Worm (Caenorhabditis elegans) whole organism, L4 larva: ENCODE results near the gene C47E8.3.
A peak's percentile ranks its signal among the peaks of the same experiment; 100 is the strongest.

ENCODE experiments used
- F44E2.7 ChIP-seq: fragments of 200-800 bp; sonication (Bioruptor generic); IDR thresholded peaks from 2 replicates; pipeline ENCODE4 v2.1.2; 2022; ENCODE audit warnings: missing genetic modification characterization, missing compliant biosample characterization
- F49E8.2 ChIP-seq: sonication (generic microtip); optimal IDR thresholded peaks from 2 replicates; lab custom pipeline; 2016; ENCODE audit warnings: missing compliant biosample characterization, mild to moderate bottlenecking, missing genetic modification characterization, borderline replicate concordance
- R02D3.7 ChIP-seq: fragments of 150-350 bp; sonication (generic microtip); optimal IDR thresholded peaks from 3 replicates; lab custom pipeline; 2014; ENCODE audit warnings: missing biosample characterization, missing genetic modification characterization
- Y75B8A.6 ChIP-seq: fragments of 200-800 bp; sonication (Bioruptor generic); IDR thresholded peaks from 2 replicates; pipeline ENCODE4 v1.3.6; 2022; ENCODE audit warnings: missing genetic modification reagents, missing genetic modification characterization, missing compliant biosample characterization
- ZK546.5 ChIP-seq, 2 experiments: sonication (generic microtip); optimal IDR thresholded peaks; 2 replicates each; lab custom pipeline; 2017; ENCODE audit warnings: missing biosample characterization in 2 of 2, missing genetic modification characterization in 2 of 2
- aly-2 ChIP-seq: sonication (generic microtip); optimal IDR thresholded peaks from 2 replicates; lab custom pipeline; 2018; ENCODE audit warnings: missing biosample characterization, missing genetic modification characterization
- arid-1 ChIP-seq: fragments of 200-800 bp; sonication (Bioruptor generic); conservative IDR thresholded peaks from 2 replicates; pipeline ENCODE4 v1.3.6; 2022; ENCODE audit warnings: missing genetic modification reagents, missing genetic modification characterization, missing compliant biosample characterization
- attf-4 ChIP-seq: sonication (generic microtip); optimal IDR thresholded peaks from 3 replicates; lab custom pipeline; 2017; ENCODE audit warnings: missing biosample characterization, missing genetic modification characterization
- ces-1 ChIP-seq: fragments of 150-350 bp; sonication (generic microtip); optimal IDR thresholded peaks from 4 replicates; lab custom pipeline; 2014; ENCODE audit warnings: missing biosample characterization, missing genetic modification reagents, missing genetic modification characterization
- daf-12 ChIP-seq: fragments of 150-350 bp; optimal IDR thresholded peaks from 2 replicates; lab custom pipeline; 2014; ENCODE audit warnings: missing biosample characterization, missing genetic modification reagents, missing genetic modification characterization
- daf-16 ChIP-seq, 3 experiments: sonication (generic microtip); optimal IDR thresholded peaks; 2 replicates each; lab custom pipeline; 2016 to 2017; ENCODE audit warnings: missing genetic modification characterization in 3 of 3, missing genetic modification reagents in 3 of 3, mild to moderate bottlenecking in 2 of 3, missing compliant biosample characterization in 2 of 3, missing biosample characterization in 1 of 3, moderate library complexity in 1 of 3
- daf-8 ChIP-seq: fragments of 200-800 bp; sonication (Bioruptor generic); IDR thresholded peaks from 2 replicates; pipeline ENCODE4 v1.3.6; 2022; ENCODE audit warnings: missing genetic modification characterization, missing compliant biosample characterization
- duxl-1 ChIP-seq: sonication (generic microtip); optimal IDR thresholded peaks from 2 replicates; lab custom pipeline; 2016; ENCODE audit warnings: mild to moderate bottlenecking, missing genetic modification characterization, moderate library complexity, missing compliant biosample characterization; ENCODE audit not compliant: poor library complexity
- egl-27 ChIP-seq: sonication (generic microtip); optimal IDR thresholded peaks from 3 replicates; lab custom pipeline; 2017; ENCODE audit warnings: missing biosample characterization, missing genetic modification reagents, missing genetic modification characterization
- fkh-10 ChIP-seq: fragments of 150-350 bp; optimal IDR thresholded peaks from 2 replicates; lab custom pipeline; 2014; ENCODE audit warnings: missing biosample characterization, missing genetic modification reagents, missing genetic modification characterization
- fos-1 ChIP-seq: fragments of 150-350 bp; optimal IDR thresholded peaks from 2 replicates; lab custom pipeline; 2014; ENCODE audit warnings: missing biosample characterization, missing genetic modification characterization
- gei-8 ChIP-seq: fragments of 200-800 bp; sonication (Bioruptor generic); optimal IDR thresholded peaks from 2 replicates; lab custom pipeline; 2018; ENCODE audit warnings: mild to moderate bottlenecking, missing genetic modification characterization, missing compliant biosample characterization
- hlh-11 ChIP-seq: fragments of 200-800 bp; sonication (Bioruptor generic); optimal IDR thresholded peaks from 2 replicates; lab custom pipeline; 2018; ENCODE audit warnings: mild to moderate bottlenecking, missing genetic modification characterization, missing compliant biosample characterization
- hlh-30 ChIP-seq: sonication (generic microtip); optimal IDR thresholded peaks from 2 replicates; lab custom pipeline; 2017; ENCODE audit warnings: antibody characterized with exemption, mild to moderate bottlenecking, missing genetic modification characterization, missing compliant biosample characterization; ENCODE audit not compliant: insufficient read depth
- hmg-1.1 ChIP-seq: fragments of 200-800 bp; sonication (Bioruptor generic); IDR thresholded peaks from 2 replicates; pipeline ENCODE4 v1.3.6; 2022; ENCODE audit warnings: missing genetic modification reagents, missing genetic modification characterization, missing compliant biosample characterization
- lim-7 ChIP-seq: fragments of 200-800 bp; sonication (Bioruptor generic); IDR thresholded peaks from 2 replicates; pipeline ENCODE4 v1.3.6; 2022; ENCODE audit warnings: missing genetic modification characterization, missing compliant biosample characterization
- lin-29 ChIP-seq: fragments of 200-800 bp; sonication (Bioruptor generic); IDR thresholded peaks from 2 replicates; pipeline ENCODE4 v1.3.6; 2022; ENCODE audit warnings: missing genetic modification reagents, missing genetic modification characterization, missing compliant biosample characterization
- lin-38 ChIP-seq: fragments of 200-800 bp; sonication (Bioruptor generic); IDR thresholded peaks from 2 replicates; pipeline ENCODE4 v1.3.6; 2022; ENCODE audit warnings: missing genetic modification reagents, missing genetic modification characterization, missing compliant biosample characterization
- lin-39 ChIP-seq: fragments of 150-350 bp; optimal IDR thresholded peaks from 2 replicates; lab custom pipeline; 2014; ENCODE audit warnings: missing biosample characterization, missing genetic modification reagents, missing genetic modification characterization
- lsy-2 ChIP-seq, 2 experiments: fragments of 150-350 bp in 1 of 2; sonication (generic microtip) in 1 of 2; optimal IDR thresholded peaks; 2 replicates each; lab custom pipeline; 2014 to 2017; ENCODE audit warnings: missing biosample characterization in 2 of 2, missing genetic modification characterization in 2 of 2
- mdl-1 ChIP-seq, 2 experiments: fragments of 150-350 bp in 1 of 2; sonication (generic microtip) in 1 of 2; optimal IDR thresholded peaks; 2 replicates each; lab custom pipeline; 2014 to 2017; ENCODE audit warnings: missing biosample characterization in 2 of 2, missing genetic modification characterization in 2 of 2
- mxl-2 ChIP-seq: fragments of 200-800 bp; sonication (Bioruptor generic); conservative IDR thresholded peaks from 2 replicates; pipeline ENCODE4 v1.3.6; 2022; ENCODE audit warnings: missing genetic modification reagents, missing genetic modification characterization, missing compliant biosample characterization
- mxl-3 ChIP-seq: fragments of 200-800 bp; sonication (Bioruptor generic); optimal IDR thresholded peaks from 2 replicates; lab custom pipeline; 2018; ENCODE audit warnings: mild to moderate bottlenecking, missing genetic modification characterization, missing compliant biosample characterization
- nhr-102 ChIP-seq: sonication (generic microtip); optimal IDR thresholded peaks from 2 replicates; lab custom pipeline; 2016; ENCODE audit warnings: mild to moderate bottlenecking, missing genetic modification characterization, moderate library complexity, missing compliant biosample characterization
- nhr-237 ChIP-seq: sonication (generic microtip); optimal IDR thresholded peaks from 2 replicates; lab custom pipeline; 2017; ENCODE audit warnings: missing biosample characterization, missing genetic modification characterization
- nhr-28 ChIP-seq: fragments of 150-350 bp; optimal IDR thresholded peaks from 2 replicates; lab custom pipeline; 2014; ENCODE audit warnings: missing biosample characterization, missing genetic modification characterization
- nhr-41 ChIP-seq: fragments of 200-800 bp; sonication (Bioruptor generic); IDR thresholded peaks from 2 replicates; pipeline ENCODE4 v1.3.6; 2022; ENCODE audit warnings: missing genetic modification reagents, missing genetic modification characterization, missing compliant biosample characterization
- nhr-48 ChIP-seq: sonication (generic microtip); optimal IDR thresholded peaks from 2 replicates; lab custom pipeline; 2016; ENCODE audit warnings: mild to moderate bottlenecking, missing genetic modification characterization, missing compliant biosample characterization
- nhr-6 ChIP-seq: fragments of 150-350 bp; optimal IDR thresholded peaks from 2 replicates; lab custom pipeline; 2014; ENCODE audit warnings: missing biosample characterization, missing genetic modification characterization
- nhr-76 ChIP-seq: fragments of 150-350 bp; optimal IDR thresholded peaks from 2 replicates; lab custom pipeline; 2014; ENCODE audit warnings: missing biosample characterization, missing genetic modification characterization
- nhr-77 ChIP-seq: fragments of 150-350 bp; optimal IDR thresholded peaks from 2 replicates; lab custom pipeline; 2014; ENCODE audit warnings: missing biosample characterization, missing genetic modification characterization
- pha-4 ChIP-seq, 2 experiments: fragments of 150-350 bp in 1 of 2; fragments of 200-800 bp in 1 of 2; sonication (Bioruptor generic) in 1 of 2; IDR thresholded peaks in 1 of 2; optimal IDR thresholded peaks in 1 of 2; 2 replicates each; pipeline versions ENCODE4 v1.3.6 to Lab custom; 2014 to 2022; ENCODE audit warnings: missing genetic modification characterization in 2 of 2, missing genetic modification reagents in 2 of 2, missing biosample characterization in 1 of 2, missing compliant biosample characterization in 1 of 2
- pqm-1 ChIP-seq: sonication (generic microtip); optimal IDR thresholded peaks from 2 replicates; lab custom pipeline; 2017; ENCODE audit warnings: missing biosample characterization, missing genetic modification characterization
- saeg-2 ChIP-seq: fragments of 200-800 bp; sonication (Bioruptor generic); IDR thresholded peaks from 2 replicates; pipeline ENCODE4 v1.3.6; 2022; ENCODE audit warnings: missing genetic modification reagents, missing genetic modification characterization, missing compliant biosample characterization
- sdz-12 ChIP-seq: fragments of 200-800 bp; sonication (Bioruptor generic); optimal IDR thresholded peaks from 2 replicates; lab custom pipeline; 2018; ENCODE audit warnings: mild to moderate bottlenecking, missing genetic modification characterization, missing compliant biosample characterization
- set-16 ChIP-seq: fragments of 200-800 bp; sonication (Bioruptor generic); IDR thresholded peaks from 2 replicates; pipeline ENCODE4 v1.3.6; 2022; ENCODE audit warnings: missing genetic modification reagents, missing genetic modification characterization, missing compliant biosample characterization
- snpc-1.2 ChIP-seq: fragments of 200-800 bp; sonication (Bioruptor generic); IDR thresholded peaks from 2 replicates; pipeline ENCODE4 v1.3.6; 2022; ENCODE audit warnings: missing genetic modification reagents, missing genetic modification characterization, missing compliant biosample characterization
- snpc-4 ChIP-seq: fragments of 150-350 bp; optimal IDR thresholded peaks from 2 replicates; lab custom pipeline; 2014; ENCODE audit warnings: missing biosample characterization, missing genetic modification characterization
- tag-97 ChIP-seq: fragments of 200-800 bp; sonication (Bioruptor generic); IDR thresholded peaks from 2 replicates; pipeline ENCODE4 v1.3.6; 2022; ENCODE audit warnings: missing genetic modification characterization, missing compliant biosample characterization
- vab-7 ChIP-seq: fragments of 200-800 bp; sonication (Bioruptor generic); IDR thresholded peaks from 2 replicates; pipeline ENCODE4 v1.3.6; 2022; ENCODE audit warnings: missing genetic modification reagents, missing genetic modification characterization, missing compliant biosample characterization
- zfp-2 ChIP-seq: sonication (generic microtip); optimal IDR thresholded peaks from 2 replicates; lab custom pipeline; 2016; ENCODE audit warnings: mild to moderate bottlenecking, missing genetic modification characterization, missing compliant biosample characterization
- zfp-3 ChIP-seq: fragments of 200-800 bp; sonication (Bioruptor generic); conservative IDR thresholded peaks from 2 replicates; pipeline ENCODE4 v1.3.6; 2022; ENCODE audit warnings: missing genetic modification reagents, missing genetic modification characterization, missing compliant biosample characterization
- zip-2 ChIP-seq: fragments of 150-350 bp; optimal IDR thresholded peaks from 2 replicates; lab custom pipeline; 2014; ENCODE audit warnings: missing biosample characterization, missing genetic modification characterization
- ztf-11 ChIP-seq: fragments of 150-350 bp; optimal IDR thresholded peaks from 2 replicates; lab custom pipeline; 2014; ENCODE audit warnings: missing biosample characterization, missing genetic modification characterization

The C47E8.3 gene

DNA sequence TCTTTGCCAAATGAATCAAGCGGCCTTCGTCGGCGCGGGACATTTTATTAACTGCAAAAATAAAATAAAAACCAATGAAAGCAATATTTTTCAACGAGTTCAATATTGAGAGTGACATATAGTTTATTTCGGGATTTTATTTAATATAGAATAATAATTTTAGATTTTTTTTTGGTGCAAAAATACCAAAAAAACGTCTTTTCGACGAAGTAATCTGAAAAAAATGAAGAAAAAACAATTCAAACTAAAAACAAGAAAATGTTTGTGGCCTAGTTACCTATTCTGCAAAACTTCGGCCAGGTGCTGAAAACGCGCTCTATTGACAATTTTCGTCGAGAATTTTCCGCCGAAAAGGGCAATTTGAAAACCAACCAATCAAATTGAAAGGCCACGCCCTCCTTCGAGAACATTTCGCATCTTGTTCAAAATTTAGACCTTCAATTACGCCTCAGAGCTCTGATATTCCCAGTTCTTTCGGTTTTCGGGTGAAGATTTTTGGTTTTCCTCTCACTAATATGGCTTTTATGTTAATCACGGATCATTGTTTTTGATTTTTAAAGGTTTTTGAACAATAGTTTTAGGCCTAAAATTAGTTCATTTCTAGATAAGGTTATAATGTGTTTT lies 5.4 kb downstream of the C47E8.3 start, which contains the start of gene C47E8.4 (continued):
- TF ChIP-seq pha-4 (GFP tag; IDR thresholded peaks at IDR 0.05; lab: Robert Waterston, UW), result peak; percentile 94
- TF ChIP-seq pha-4 (tag; optimal IDR thresholded peaks at IDR 0.05; lab: Kevin White, UChicago), result peak; percentile 90
- peak; percentile 66 to 98 for TF ChIP-seq daf-16 (GFP tag; optimal IDR thresholded peaks at IDR 0.05; lab: Kevin White, UChicago)
- TF ChIP-seq daf-16 (tag; optimal IDR thresholded peaks at IDR 0.05; lab: Kevin White, UChicago), result peak; percentile 78
- TF ChIP-seq hlh-30 (tag; lab: Kevin White, UChicago), result peak; percentile 91
- peak; percentile 90 for TF ChIP-seq lin-29
- peak; percentile 97 for TF ChIP-seq zfp-3 (GFP tag; lab: Robert Waterston, UW)
- TF ChIP-seq ces-1 (GFP tag; lab: Kevin White, UChicago), result peak; percentile 58
- TF ChIP-seq duxl-1 (tag; lab: Kevin White, UChicago), result peak; percentile 96
- TF ChIP-seq nhr-76, result peak; percentile 68
- peak; percentile 91 for TF ChIP-seq saeg-2
- TF ChIP-seq fkh-10 (GFP tag; lab: Kevin White, UChicago), result peak; percentile 96
- TF ChIP-seq lim-7 (GFP tag; lab: Robert Waterston, UW), result no peak
- no peak for TF ChIP-seq ztf-11 (tag; lab: Kevin White, UChicago)
- peak; percentile 26 for TF ChIP-seq pqm-1 (tag; lab: Kevin White, UChicago)
- TF ChIP-seq mxl-3 (GFP tag; lab: Kevin White, UChicago), result peak; percentile 69
- peak; percentile 95 for TF ChIP-seq hmg-1.1 (GFP tag; lab: Robert Waterston, UW)
- TF ChIP-seq nhr-77 (tag; lab: Kevin White, UChicago), result peak; percentile 93
- no peak for TF ChIP-seq R02D3.7 (tag; lab: Kevin White, UChicago)
- peak; percentile 69 for TF ChIP-seq vab-7
- peak; percentile 96 for TF ChIP-seq hlh-11 (tag; lab: Kevin White, UChicago)
- TF ChIP-seq nhr-28 (tag; lab: Kevin White, UChicago), result peak; percentile 83
- TF ChIP-seq lsy-2 (tag; optimal IDR thresholded peaks at IDR 0.05; lab: Kevin White, UChicago), result peak; percentile 93 to 98
- peak; percentile 88 for TF ChIP-seq sdz-12 (GFP tag; lab: Kevin White, UChicago)
- peak in 1 of 2 experiments; percentile 48 for TF ChIP-seq mdl-1 (tag; optimal IDR thresholded peaks at IDR 0.05; lab: Kevin White, UChicago)
- no peak for TF ChIP-seq gei-8 (GFP tag; lab: Kevin White, UChicago)
- no peak for TF ChIP-seq fos-1 (tag; lab: Kevin White, UChicago)
- TF ChIP-seq aly-2 (tag; lab: Kevin White, UChicago), result no peak
- peak; percentile 99 for TF ChIP-seq lin-38 (GFP tag; lab: Robert Waterston, UW)
- TF ChIP-seq set-16, result peak; percentile 64
- peak; percentile 96 for TF ChIP-seq tag-97 (GFP tag; lab: Robert Waterston, UW)
- no peak for TF ChIP-seq daf-12 (tag; lab: Kevin White, UChicago)
- peak; percentile 86; the same call in 1 of the 2 replicates for TF ChIP-seq daf-8 (GFP tag; lab: Robert Waterston, UW)
- peak; percentile 87 for TF ChIP-seq arid-1 (GFP tag; lab: Robert Waterston, UW)
- peak in 1 of 2 experiments; percentile 62 for TF ChIP-seq ZK546.5 (tag; optimal IDR thresholded peaks at IDR 0.05; lab: Kevin White, UChicago)
- peak; percentile 63; the same call in 1 of the 2 replicates for TF ChIP-seq mxl-2 (GFP tag; lab: Robert Waterston, UW)
- TF ChIP-seq Y75B8A.6 (GFP tag; lab: Robert Waterston, UW), result peak; percentile 80; the same call in 1 of the 2 replicates
- peak; percentile 97 for TF ChIP-seq nhr-102 (tag; lab: Kevin White, UChicago)
- peak; percentile 94 for TF ChIP-seq nhr-48 (tag; lab: Kevin White, UChicago)
- TF ChIP-seq egl-27 (tag; lab: Kevin White, UChicago), result no peak
- TF ChIP-seq attf-4 (tag; lab: Kevin White, UChicago), result no peak
- TF ChIP-seq nhr-6 (tag; lab: Kevin White, UChicago), result peak; percentile 99
- TF ChIP-seq F49E8.2 (tag; lab: Kevin White, UChicago), result peak; percentile 95
- TF ChIP-seq zip-2 (tag; lab: Kevin White, UChicago), result peak; percentile 90
- TF ChIP-seq snpc-4 (tag; lab: Kevin White, UChicago), result peak; percentile 28
- no peak for TF ChIP-seq lin-39 (tag; lab: Kevin White, UChicago)
- TF ChIP-seq F44E2.7, result no peak
- no peak for TF ChIP-seq nhr-237
- TF ChIP-seq snpc-1.2 (GFP tag; lab: Robert Waterston, UW), result peak; percentile 68
- TF ChIP-seq zfp-2 (tag; lab: Kevin White, UChicago), result peak; percentile 64
- TF ChIP-seq nhr-41 (GFP tag; lab: Robert Waterston, UW), result peak; percentile 65; the same call in 1 of the 2 replicates
